Worm (Caenorhabditis elegans) whole organism, L1 larva: ENCODE data around the gene W03F9.1.

Source experiments
- nhr-76 ChIP-seq: sonication (generic microtip); optimal IDR thresholded peaks from 2 replicates; lab custom pipeline; 2017; ENCODE audit warnings: missing biosample characterization, missing genetic modification characterization
- zag-1 ChIP-seq: fragments of 150-350 bp; optimal IDR thresholded peaks from 2 replicates; lab custom pipeline; 2014; ENCODE audit warnings: missing biosample characterization, missing genetic modification characterization

ce11 chrV:144794-145193 is 18.3 kb upstream of the W03F9.1 start, which contains the start of gene srh-82:
- no peak for TF ChIP-seq zag-1 (tag; lab: Kevin White, UChicago)
- TF ChIP-seq nhr-76 (tag; lab: Kevin White, UChicago), result no peak
